Fruit fly (Drosophila melanogaster) whole organism, wandering third instar larva: Measurements from ENCODE around the gene gish.

Experiments
- Abd-B ChIP-seq: fragments of >200 bp; optimal IDR thresholded peaks from 2 replicates; lab custom pipeline; 2017; ENCODE audit warnings: missing biosample characterization, missing genetic modification characterization
- CG32264 ChIP-seq: fragments of 200-800 bp; sonication (Bioruptor generic); optimal IDR thresholded peaks from 2 replicates; lab custom pipeline; 2016; ENCODE audit warnings: missing biosample characterization, missing genetic modification characterization
- CG9705 ChIP-seq: fragments of 200-800 bp; sonication (Bioruptor generic); optimal IDR thresholded peaks from 2 replicates; lab custom pipeline; 2018; ENCODE audit warnings: missing biosample characterization, mild to moderate bottlenecking, missing genetic modification characterization
- CrebA ChIP-seq: fragments of 200-800 bp; sonication (Bioruptor generic); optimal IDR thresholded peaks from 2 replicates; lab custom pipeline; 2016; ENCODE audit warnings: missing biosample characterization, mild to moderate bottlenecking, missing genetic modification characterization, borderline replicate concordance
- Dif ChIP-seq: fragments of 200-275, 200-300 bp; sonication (Bioruptor generic); optimal IDR thresholded peaks from 2 replicates; lab custom pipeline; 2018; ENCODE audit warnings: missing biosample characterization, missing genetic modification characterization; ENCODE audit not compliant: partially characterized antibody
- GATAd ChIP-seq: sonication (Bioruptor generic); optimal IDR thresholded peaks from 2 replicates; lab custom pipeline; 2016; ENCODE audit warnings: missing biosample characterization, missing genetic modification characterization
- HLH106 ChIP-seq: fragments of 200-800 bp; optimal IDR thresholded peaks from 3 replicates; lab custom pipeline; 2019; ENCODE audit warnings: missing biosample characterization, mild to moderate bottlenecking, missing genetic modification characterization, moderate library complexity
- Hnf4 ChIP-seq: fragments of 200-800 bp; sonication (Bioruptor generic); optimal IDR thresholded peaks from 2 replicates; lab custom pipeline; 2016; ENCODE audit warnings: missing biosample characterization, mild to moderate bottlenecking, missing genetic modification characterization
- Hr78 ChIP-seq: fragments of >200 bp; optimal IDR thresholded peaks from 2 replicates; lab custom pipeline; 2017; ENCODE audit warnings: missing biosample characterization, missing genetic modification characterization
- Hr83 ChIP-seq: fragments of 200-300 bp; sonication (Bioruptor generic); optimal IDR thresholded peaks from 2 replicates; lab custom pipeline; 2016; ENCODE audit warnings: missing biosample characterization, mild to moderate bottlenecking, missing genetic modification characterization, moderate library complexity; ENCODE audit not compliant: poor library complexity, severe bottlenecking
- Jra ChIP-seq: sonication (Bioruptor generic); optimal IDR thresholded peaks from 2 replicates; lab custom pipeline; 2016; ENCODE audit warnings: missing biosample characterization, missing genetic modification characterization
- Mio ChIP-seq: sonication (Bioruptor generic); optimal IDR thresholded peaks from 2 replicates; lab custom pipeline; 2016; ENCODE audit warnings: missing biosample characterization, missing genetic modification characterization
- Myc ChIP-seq: fragments of >200 bp; optimal IDR thresholded peaks from 2 replicates; lab custom pipeline; 2017
- OdsH ChIP-seq: fragments of 200-800 bp; sonication (Bioruptor generic); optimal IDR thresholded peaks from 2 replicates; lab custom pipeline; 2016; ENCODE audit warnings: missing biosample characterization, mild to moderate bottlenecking, missing genetic modification characterization
- Rel ChIP-seq, 2 experiments: fragments of 200-800 bp; sonication (Bioruptor generic) in 1 of 2; optimal IDR thresholded peaks; 2 replicates in 1 of 2; 3 replicates in 1 of 2; lab custom pipeline; 2016 to 2019; ENCODE audit warnings: mild to moderate bottlenecking in 2 of 2, missing biosample characterization in 2 of 2, missing genetic modification characterization in 2 of 2, moderate library complexity in 1 of 2
- Sp1 ChIP-seq: fragments of 200-800 bp; sonication (Bioruptor generic); optimal IDR thresholded peaks from 3 replicates; lab custom pipeline; 2019; ENCODE audit warnings: missing biosample characterization, mild to moderate bottlenecking, missing genetic modification characterization, moderate library complexity
- Vsx2 ChIP-seq: fragments of 200-300, 225-300 bp; sonication (Bioruptor generic); optimal IDR thresholded peaks from 2 replicates; lab custom pipeline; 2018; ENCODE audit warnings: missing biosample characterization, missing genetic modification characterization; ENCODE audit not compliant: partially characterized antibody
- br ChIP-seq: fragments of 200-800 bp; sonication (Bioruptor generic); optimal IDR thresholded peaks from 2 replicates; lab custom pipeline; 2016; ENCODE audit warnings: missing biosample characterization, missing genetic modification characterization
- brk ChIP-seq: fragments of 200-800 bp; sonication (Bioruptor generic); optimal IDR thresholded peaks from 2 replicates; lab custom pipeline; 2016; ENCODE audit warnings: missing biosample characterization, mild to moderate bottlenecking, missing genetic modification characterization
- dl ChIP-seq, 2 experiments: fragments of 175-275, 200-275 bp in 1 of 2; fragments of 200-275 bp in 1 of 2; sonication (Bioruptor generic); optimal IDR thresholded peaks; lab custom pipeline; 2018; ENCODE audit warnings: mild to moderate bottlenecking in 2 of 2, missing biosample characterization in 2 of 2, missing genetic modification characterization in 2 of 2, moderate library complexity in 2 of 2; ENCODE audit not compliant: partially characterized antibody in 2 of 2, insufficient read depth in 1 of 2
- dmrt93B ChIP-seq: fragments of 200-800 bp; sonication (Bioruptor generic); optimal IDR thresholded peaks from 2 replicates; lab custom pipeline; 2018; ENCODE audit warnings: missing biosample characterization, mild to moderate bottlenecking, missing genetic modification characterization
- dsf ChIP-seq: sonication (Bioruptor generic); optimal IDR thresholded peaks from 2 replicates; lab custom pipeline; 2016; ENCODE audit warnings: missing biosample characterization, missing genetic modification characterization, borderline replicate concordance
- ey ChIP-seq: fragments of 200-800 bp; sonication (Bioruptor generic); optimal IDR thresholded peaks from 2 replicates; lab custom pipeline; 2016; ENCODE audit warnings: missing biosample characterization, missing genetic modification characterization
- foxo ChIP-seq, 2 experiments: fragments of 200-800 bp; sonication (Bioruptor generic); optimal IDR thresholded peaks; 2 replicates in 1 of 2; 3 replicates in 1 of 2; lab custom pipeline; 2016 to 2017; ENCODE audit warnings: missing biosample characterization in 2 of 2, missing genetic modification characterization in 2 of 2
- fru ChIP-seq: fragments of 200-800 bp; sonication (Bioruptor generic); optimal IDR thresholded peaks from 3 replicates; lab custom pipeline; 2016; ENCODE audit warnings: missing biosample characterization, mild to moderate bottlenecking, missing genetic modification characterization
- h ChIP-seq: fragments of 200-800 bp; sonication (Bioruptor generic); optimal IDR thresholded peaks from 3 replicates; lab custom pipeline; 2016; ENCODE audit warnings: missing biosample characterization, mild to moderate bottlenecking, missing genetic modification characterization
- jim ChIP-seq: fragments of 175-275, 200-325 bp; sonication (Bioruptor generic); optimal IDR thresholded peaks from 2 replicates; lab custom pipeline; 2016; ENCODE audit warnings: missing biosample characterization, mild to moderate bottlenecking, missing genetic modification characterization
- lola ChIP-seq: fragments of >200 bp; optimal IDR thresholded peaks from 2 replicates; lab custom pipeline; 2017; ENCODE audit warnings: missing biosample characterization, missing genetic modification characterization
- psq ChIP-seq: fragments of 200-800 bp; sonication (Bioruptor generic); optimal IDR thresholded peaks from 3 replicates; lab custom pipeline; 2017; ENCODE audit warnings: missing biosample characterization, mild to moderate bottlenecking, missing genetic modification characterization, moderate library complexity
- rgr ChIP-seq: fragments of 200-800 bp; sonication (Bioruptor generic); optimal IDR thresholded peaks from 3 replicates; lab custom pipeline; 2016; ENCODE audit warnings: missing biosample characterization, mild to moderate bottlenecking, missing genetic modification characterization
- sage ChIP-seq: fragments of 200-800 bp; sonication (Bioruptor generic); optimal IDR thresholded peaks from 2 replicates; lab custom pipeline; 2016; ENCODE audit warnings: missing biosample characterization, mild to moderate bottlenecking, missing genetic modification characterization
- sv ChIP-seq: fragments of 200-800 bp; sonication (Bioruptor generic); optimal IDR thresholded peaks from 3 replicates; lab custom pipeline; 2016; ENCODE audit warnings: missing biosample characterization, missing genetic modification characterization
- tai ChIP-seq: sonication (Bioruptor generic); optimal IDR thresholded peaks from 2 replicates; lab custom pipeline; 2016; ENCODE audit warnings: missing biosample characterization, missing genetic modification characterization
- usp ChIP-seq: fragments of >200 bp; optimal IDR thresholded peaks from 2 replicates; lab custom pipeline; 2017; ENCODE audit warnings: missing biosample characterization, missing genetic modification characterization
- woc ChIP-seq: sonication (Bioruptor generic); optimal IDR thresholded peaks from 2 replicates; lab custom pipeline; 2016; ENCODE audit warnings: missing biosample characterization, mild to moderate bottlenecking, missing genetic modification characterization

The gish gene

dm6 chr3R:16232569-16232968 is 39.7 kb upstream of the gish start:
- TF ChIP-seq dmrt93B (GFP tag; lab: Kevin White, UChicago) = no peak
- TF ChIP-seq lola (GFP tag; lab: Kevin White, UChicago) = no peak
- TF ChIP-seq Sp1 (GFP tag; lab: Kevin White, UChicago) = no peak
- no peak for TF ChIP-seq CG32264 (GFP tag; lab: Kevin White, UChicago)
- no peak for TF ChIP-seq Hr78 (GFP tag; lab: Kevin White, UChicago)
- TF ChIP-seq br (GFP tag; lab: Kevin White, UChicago) = no peak
- TF ChIP-seq Jra (GFP tag; lab: Kevin White, UChicago) = peak; percentile 20
- no peak for TF ChIP-seq Myc (lab: Kevin White, UChicago)
- TF ChIP-seq CG9705 (GFP tag; lab: Kevin White, UChicago) = no peak
- TF ChIP-seq Abd-B (GFP tag; lab: Kevin White, UChicago) = no peak
- peak; percentile 44 for TF ChIP-seq CrebA (GFP tag; lab: Kevin White, UChicago)
- TF ChIP-seq brk (GFP tag; lab: Kevin White, UChicago) = peak; percentile 13
- no peak for TF ChIP-seq Vsx2 (GFP tag; lab: Kevin White, UChicago)
- peak; percentile 15 for TF ChIP-seq psq (GFP tag; lab: Kevin White, UChicago)
- peak; percentile 45 for TF ChIP-seq Dif
- no peak for TF ChIP-seq OdsH (GFP tag; lab: Kevin White, UChicago)
- no peak for TF ChIP-seq Mio (GFP tag; lab: Kevin White, UChicago)
- TF ChIP-seq dsf (GFP tag; lab: Kevin White, UChicago) = no peak
- TF ChIP-seq GATAd (GFP tag; lab: Kevin White, UChicago) = no peak
- TF ChIP-seq Hr83 = no peak
- peak; percentile 7 for TF ChIP-seq Rel (GFP tag; optimal IDR thresholded peaks at IDR 0.05; lab: Kevin White, UChicago)
- no peak for TF ChIP-seq Rel (tag; optimal IDR thresholded peaks at IDR 0.05; lab: Kevin White, UChicago)
- no peak for TF ChIP-seq dl (GFP tag; optimal IDR thresholded peaks at IDR 0.05; lab: Kevin White, UChicago; ENCODE audit: insufficient read depth in 1 of 2, partially characterized antibody in 2 of 2)
- no peak for TF ChIP-seq foxo (GFP tag; optimal IDR thresholded peaks at IDR 0.05; lab: Kevin White, UChicago)
- TF ChIP-seq usp = no peak

- TF ChIP-seq Jra (GFP tag; lab: Kevin White, UChicago) = no peak
- TF ChIP-seq Rel (GFP tag; optimal IDR thresholded peaks at IDR 0.05; lab: Kevin White, UChicago) = no peak
- TF ChIP-seq Rel (tag; optimal IDR thresholded peaks at IDR 0.05; lab: Kevin White, UChicago) = peak; percentile 4
- TF ChIP-seq rgr (GFP tag; lab: Kevin White, UChicago) = peak; percentile 9
- no peak for TF ChIP-seq tai
- no peak for TF ChIP-seq Hr78 (GFP tag; lab: Kevin White, UChicago)
- peak in 1 of 2 experiments; percentile 30 for TF ChIP-seq dl (GFP tag; optimal IDR thresholded peaks at IDR 0.05; lab: Kevin White, UChicago; ENCODE audit: insufficient read depth in 1 of 2, partially characterized antibody in 2 of 2)
- TF ChIP-seq psq (GFP tag; lab: Kevin White, UChicago) = peak; percentile 40
- peak; percentile 43 for TF ChIP-seq Hnf4 (GFP tag; lab: Kevin White, UChicago)
- peak; percentile 51 for TF ChIP-seq Dif
Observed at dm6 chr3R:16234298-16234697, 38.0 kb upstream of the gish start.

dm6 chr3R:16234745-16235149 is 37.5 kb upstream of the gish start:
- no peak for TF ChIP-seq Jra (GFP tag; lab: Kevin White, UChicago)
- peak; percentile 81 for TF ChIP-seq HLH106 (tag; lab: Kevin White, UChicago)
- TF ChIP-seq Hr78 (GFP tag; lab: Kevin White, UChicago) = no peak
- TF ChIP-seq OdsH (GFP tag; lab: Kevin White, UChicago) = peak; percentile 74
- peak; percentile 72 for TF ChIP-seq fru (GFP tag; lab: Kevin White, UChicago)
- TF ChIP-seq tai = no peak
- no peak for TF ChIP-seq Hr83
- TF ChIP-seq jim (GFP tag; lab: Kevin White, UChicago) = no peak
- TF ChIP-seq Abd-B (GFP tag; lab: Kevin White, UChicago) = no peak
- TF ChIP-seq sage (GFP tag; lab: Kevin White, UChicago) = peak; percentile 32
- TF ChIP-seq br (GFP tag; lab: Kevin White, UChicago) = peak; percentile 70
- TF ChIP-seq sv (GFP tag; lab: Kevin White, UChicago) = no peak
- peak; percentile 12 for TF ChIP-seq rgr (GFP tag; lab: Kevin White, UChicago)
- TF ChIP-seq Vsx2 (GFP tag; lab: Kevin White, UChicago) = no peak
- peak; percentile 83 for TF ChIP-seq woc (GFP tag; lab: Kevin White, UChicago)
- TF ChIP-seq brk (GFP tag; lab: Kevin White, UChicago) = no peak
- TF ChIP-seq psq (GFP tag; lab: Kevin White, UChicago) = peak; percentile 16
- no peak for TF ChIP-seq usp
- peak in 1 of 2 experiments; percentile 65 for TF ChIP-seq foxo (GFP tag; optimal IDR thresholded peaks at IDR 0.05; lab: Kevin White, UChicago)
- no peak for TF ChIP-seq Myc (lab: Kevin White, UChicago)
- TF ChIP-seq CG9705 (GFP tag; lab: Kevin White, UChicago) = peak; percentile 68
- peak; percentile 16 for TF ChIP-seq CG32264 (GFP tag; lab: Kevin White, UChicago)
- no peak for TF ChIP-seq Dif
- peak; percentile 69 for TF ChIP-seq ey (GFP tag; lab: Kevin White, UChicago)
- TF ChIP-seq dmrt93B (GFP tag; lab: Kevin White, UChicago) = peak; percentile 79
- peak; percentile 86 for TF ChIP-seq Sp1 (GFP tag; lab: Kevin White, UChicago)
- TF ChIP-seq CrebA (GFP tag; lab: Kevin White, UChicago) = peak; percentile 16
- peak; percentile 78 for TF ChIP-seq h (GFP tag; lab: Kevin White, UChicago)
